Fruit fly (Drosophila melanogaster) whole organism, embryonic: ENCODE data around the gene CG12009.

Source experiments
- Adf1 ChIP-seq: fragments of 200-800 bp; sonication (Bioruptor generic); IDR thresholded peaks from 2 replicates; pipeline ENCODE4 v1.3.6; 2022; ENCODE audit warnings: missing biosample characterization, missing genetic modification characterization
- Asciz ChIP-seq: fragments of 200-800 bp; sonication (Bioruptor generic); optimal IDR thresholded peaks from 2 replicates; lab custom pipeline; 2017; ENCODE audit warnings: missing biosample characterization, mild to moderate bottlenecking, missing genetic modification characterization, missing genetic modification reagents
- BEAF-32 ChIP-seq: fragments of 200-800 bp; sonication (Bioruptor generic); optimal IDR thresholded peaks from 3 replicates; lab custom pipeline; 2017; ENCODE audit warnings: missing biosample characterization, missing genetic modification characterization, mild to moderate bottlenecking, moderate library complexity, missing genetic modification reagents
- CG11456 ChIP-seq: fragments of 200-800 bp; sonication (Bioruptor generic); IDR thresholded peaks from 3 replicates; pipeline ENCODE4 v1.3.6; 2022; ENCODE audit warnings: missing biosample characterization, missing genetic modification characterization
- CG12219 ChIP-seq: fragments of 200-800 bp; sonication (Bioruptor generic); optimal IDR thresholded peaks from 3 replicates; lab custom pipeline; 2018; ENCODE audit warnings: missing biosample characterization, mild to moderate bottlenecking, missing genetic modification characterization
- CG12942 ChIP-seq: fragments of 200-800 bp; sonication (Bioruptor generic); optimal IDR thresholded peaks from 3 replicates; lab custom pipeline; 2016; ENCODE audit warnings: missing biosample characterization, missing genetic modification characterization
- CG13624 ChIP-seq: fragments of 200-800 bp; sonication (Bioruptor generic); optimal IDR thresholded peaks from 2 replicates; lab custom pipeline; 2016; ENCODE audit warnings: missing biosample characterization, missing genetic modification characterization
- CG15601 ChIP-seq: fragments of 200-800 bp; sonication (Bioruptor generic); optimal IDR thresholded peaks from 3 replicates; lab custom pipeline; 2019; ENCODE audit warnings: missing biosample characterization, mild to moderate bottlenecking, missing genetic modification characterization, moderate library complexity
- CG17385 ChIP-seq: fragments of 200-800 bp; sonication (Bioruptor generic); optimal IDR thresholded peaks from 3 replicates; lab custom pipeline; 2018; ENCODE audit warnings: missing biosample characterization, mild to moderate bottlenecking, missing genetic modification characterization
- CG17829 ChIP-seq: fragments of 200-800 bp; optimal IDR thresholded peaks from 2 replicates; lab custom pipeline; 2019; ENCODE audit warnings: missing biosample characterization, mild to moderate bottlenecking, missing genetic modification characterization, moderate library complexity
- CG1792 ChIP-seq: fragments of 200-800 bp; sonication (Bioruptor generic); optimal IDR thresholded peaks from 2 replicates; lab custom pipeline; 2016; ENCODE audit warnings: missing biosample characterization, missing genetic modification characterization
- CG18262 ChIP-seq: fragments of 200-800 bp; optimal IDR thresholded peaks from 3 replicates; lab custom pipeline; 2019; ENCODE audit warnings: missing biosample characterization, mild to moderate bottlenecking, missing genetic modification characterization, moderate library complexity
- CG30403 ChIP-seq: fragments of 200-800 bp; sonication (Bioruptor generic); optimal IDR thresholded peaks from 3 replicates; lab custom pipeline; 2016; ENCODE audit warnings: missing biosample characterization, missing genetic modification characterization
- CG31441 ChIP-seq: fragments of 200-800 bp; sonication (Bioruptor generic); IDR thresholded peaks from 2 replicates; pipeline ENCODE4 v1.3.6; 2022; ENCODE audit warnings: missing biosample characterization, missing genetic modification characterization
- CG34224 ChIP-seq: fragments of 200-800 bp; sonication (Bioruptor generic); IDR thresholded peaks from 3 replicates; pipeline ENCODE4 v1.3.6; 2022; ENCODE audit warnings: missing biosample characterization, missing genetic modification characterization; ENCODE audit not compliant: partially characterized antibody
- CG3838 ChIP-seq: fragments of 200-800 bp; sonication (Bioruptor generic); optimal IDR thresholded peaks from 3 replicates; lab custom pipeline; 2016; ENCODE audit warnings: missing biosample characterization, missing genetic modification characterization
- CG3847 ChIP-seq: fragments of 200-800 bp; sonication (Bioruptor generic); IDR thresholded peaks from 2 replicates; pipeline ENCODE4 v1.3.6; 2022; ENCODE audit warnings: missing biosample characterization, missing genetic modification characterization
- CG4360 ChIP-seq: fragments of 200-800 bp; sonication (Bioruptor generic); IDR thresholded peaks from 2 replicates; pipeline ENCODE4 v1.3.6; 2022; ENCODE audit warnings: missing biosample characterization, missing genetic modification characterization
- CG6765 ChIP-seq: fragments of 200-800 bp; sonication (Bioruptor generic); optimal IDR thresholded peaks from 3 replicates; lab custom pipeline; 2017; ENCODE audit warnings: missing biosample characterization, mild to moderate bottlenecking, missing genetic modification characterization
- CG8359 ChIP-seq: fragments of 200-800 bp; sonication (Bioruptor generic); optimal IDR thresholded peaks from 2 replicates; lab custom pipeline; 2017; ENCODE audit warnings: missing biosample characterization, mild to moderate bottlenecking, missing genetic modification characterization, borderline replicate concordance
- CG8478 ChIP-seq: fragments of >200 bp; optimal IDR thresholded peaks from 2 replicates; lab custom pipeline; 2018
- CG9437 ChIP-seq: fragments of 200-800 bp; sonication (Bioruptor generic); optimal IDR thresholded peaks from 2 replicates; lab custom pipeline; 2018; ENCODE audit warnings: missing biosample characterization, mild to moderate bottlenecking, missing genetic modification characterization
- CG9817 ChIP-seq: fragments of 200-800 bp; sonication (Bioruptor generic); optimal IDR thresholded peaks from 2 replicates; lab custom pipeline; 2018; ENCODE audit warnings: missing biosample characterization, mild to moderate bottlenecking, missing genetic modification characterization, moderate library complexity
- CTCF ChIP-seq: fragments of 200-800 bp; sonication (Bioruptor generic); optimal IDR thresholded peaks from 2 replicates; lab custom pipeline; 2017; ENCODE audit warnings: missing biosample characterization, mild to moderate bottlenecking, missing genetic modification characterization, moderate library complexity
- Dbx ChIP-seq: fragments of 200-800 bp; sonication (Bioruptor generic); IDR thresholded peaks from 3 replicates; pipeline ENCODE4 v1.3.6; 2022; ENCODE audit warnings: missing biosample characterization, missing genetic modification characterization
- Dref ChIP-seq: fragments of 200-800 bp; sonication (Bioruptor generic); IDR thresholded peaks from 2 replicates; pipeline ENCODE4 v1.3.6; 2022; ENCODE audit warnings: missing biosample characterization, missing genetic modification characterization
- Ets97D ChIP-seq: fragments of 200-800 bp; sonication (Bioruptor generic); optimal IDR thresholded peaks from 3 replicates; lab custom pipeline; 2016; ENCODE audit warnings: missing biosample characterization, missing genetic modification characterization
- Fer3 ChIP-seq: fragments of 200-800 bp; sonication (Bioruptor generic); optimal IDR thresholded peaks from 2 replicates; lab custom pipeline; 2018; ENCODE audit warnings: missing biosample characterization, mild to moderate bottlenecking, missing genetic modification characterization, moderate library complexity
- Hr39 ChIP-seq: fragments of >200 bp; optimal IDR thresholded peaks from 2 replicates; lab custom pipeline; 2017
- NFAT ChIP-seq: fragments of 200-800 bp; sonication (Bioruptor generic); IDR thresholded peaks from 2 replicates; pipeline ENCODE4 v1.3.6; 2022; ENCODE audit warnings: missing biosample characterization, missing genetic modification characterization
- Sry-β ChIP-seq: fragments of 200-800 bp; sonication (Bioruptor generic); optimal IDR thresholded peaks from 2 replicates; lab custom pipeline; 2018; ENCODE audit warnings: missing biosample characterization, mild to moderate bottlenecking, missing genetic modification characterization, moderate library complexity
- TFAM ChIP-seq: fragments of 200-800 bp; sonication (Bioruptor generic); optimal IDR thresholded peaks from 2 replicates; lab custom pipeline; 2017; ENCODE audit warnings: missing biosample characterization, missing genetic modification characterization, inconsistent platforms
- Vsx1 ChIP-seq: fragments of 200-800 bp; sonication (Bioruptor generic); optimal IDR thresholded peaks from 2 replicates; lab custom pipeline; 2017; ENCODE audit warnings: missing biosample characterization, mild to moderate bottlenecking, missing genetic modification characterization, missing genetic modification reagents
- az2 ChIP-seq: fragments of 200-800 bp; sonication (Bioruptor generic); optimal IDR thresholded peaks from 3 replicates; lab custom pipeline; 2016; ENCODE audit warnings: missing biosample characterization, missing genetic modification characterization
- bsh ChIP-seq, 2 experiments: fragments of 200-800 bp; sonication (Bioruptor generic); optimal IDR thresholded peaks; 2 replicates each; lab custom pipeline; 2017 to 2018; ENCODE audit warnings: mild to moderate bottlenecking in 2 of 2, missing biosample characterization in 2 of 2, missing genetic modification characterization in 2 of 2, moderate library complexity in 1 of 2
- btn ChIP-seq: fragments of 200-800 bp; sonication (Bioruptor generic); optimal IDR thresholded peaks from 2 replicates; lab custom pipeline; 2016; ENCODE audit warnings: missing biosample characterization, missing genetic modification characterization
- chm ChIP-seq: fragments of 200-800 bp; sonication (Bioruptor generic); IDR thresholded peaks from 2 replicates; pipeline ENCODE4 v1.3.6; 2022; ENCODE audit warnings: missing biosample characterization, missing genetic modification characterization
- ci ChIP-seq: fragments of 200-800 bp; sonication (Bioruptor generic); IDR thresholded peaks from 3 replicates; pipeline ENCODE4 v1.3.6; 2022; ENCODE audit warnings: missing biosample characterization, missing genetic modification characterization
- crc ChIP-seq: fragments of 200-800 bp; sonication (Bioruptor generic); optimal IDR thresholded peaks from 2 replicates; lab custom pipeline; 2016; ENCODE audit warnings: missing biosample characterization, missing genetic modification characterization
- gce ChIP-seq: fragments of 200-800 bp; sonication (Bioruptor generic); IDR thresholded peaks from 3 replicates; pipeline ENCODE4 v1.3.6; 2022; ENCODE audit warnings: missing biosample characterization, missing genetic modification characterization
- gcm2 ChIP-seq: fragments of 200-800 bp; sonication (Bioruptor generic); optimal IDR thresholded peaks from 2 replicates; lab custom pipeline; 2016; ENCODE audit warnings: missing biosample characterization, missing genetic modification characterization
- grau ChIP-seq: fragments of 200-800 bp; optimal IDR thresholded peaks from 3 replicates; lab custom pipeline; 2019; ENCODE audit warnings: missing biosample characterization, mild to moderate bottlenecking, missing genetic modification characterization, moderate library complexity
- insv ChIP-seq, 2 experiments: fragments of 200-800 bp; sonication (Bioruptor generic); optimal IDR thresholded peaks; 3 replicates each; lab custom pipeline; 2016 to 2018; ENCODE audit warnings: missing biosample characterization in 2 of 2, missing genetic modification characterization in 2 of 2
- klu ChIP-seq: fragments of 200-800 bp; sonication (Bioruptor generic); IDR thresholded peaks from 2 replicates; pipeline ENCODE4 v1.3.6; 2022; ENCODE audit warnings: missing biosample characterization, missing genetic modification characterization
- kni ChIP-seq: fragments of 200-800 bp; sonication (Bioruptor generic); optimal IDR thresholded peaks from 3 replicates; lab custom pipeline; 2017; ENCODE audit warnings: mild to moderate bottlenecking, missing biosample characterization, missing genetic modification reagents, missing genetic modification characterization
- lilli ChIP-seq: fragments of 200-800 bp; sonication (Bioruptor generic); optimal IDR thresholded peaks from 3 replicates; lab custom pipeline; 2016; ENCODE audit warnings: missing biosample characterization, missing genetic modification characterization
- maf-S ChIP-seq: fragments of 200-800 bp; sonication (Bioruptor generic); optimal IDR thresholded peaks from 2 replicates; lab custom pipeline; 2016; ENCODE audit warnings: missing biosample characterization, missing genetic modification characterization
- row ChIP-seq: fragments of 200-800 bp; sonication (Bioruptor generic); IDR thresholded peaks from 3 replicates; pipeline ENCODE4 v1.3.6; 2022; ENCODE audit warnings: missing biosample characterization, missing genetic modification characterization
- shn ChIP-seq: fragments of 200-800 bp; sonication (Bioruptor generic); optimal IDR thresholded peaks from 3 replicates; lab custom pipeline; 2016; ENCODE audit warnings: missing biosample characterization, missing genetic modification characterization
- slp2 ChIP-seq: fragments of 200-800 bp; sonication (Bioruptor generic); optimal IDR thresholded peaks from 2 replicates; lab custom pipeline; 2016; ENCODE audit warnings: missing biosample characterization, missing genetic modification characterization
- trh ChIP-seq: fragments of 200-800 bp; sonication (Bioruptor generic); optimal IDR thresholded peaks from 2 replicates; lab custom pipeline; 2016; ENCODE audit warnings: missing biosample characterization, missing genetic modification characterization
- twi ChIP-seq: fragments of 200-800 bp; optimal IDR thresholded peaks from 2 replicates; lab custom pipeline; 2019; ENCODE audit warnings: missing biosample characterization, mild to moderate bottlenecking, missing genetic modification characterization, moderate library complexity
- zen ChIP-seq: fragments of 200-800 bp; sonication (Bioruptor generic); optimal IDR thresholded peaks from 3 replicates; lab custom pipeline; 2018; ENCODE audit warnings: missing biosample characterization, mild to moderate bottlenecking, missing genetic modification characterization, moderate library complexity

CG12009 gene

dm6 chr3L:3300345-3300744 lies 9.1 kb downstream of the CG12009 start (continued):
- TF ChIP-seq az2 (GFP tag; lab: Kevin White, UChicago) (peak; percentile 44), CG12942 (GFP tag; lab: Kevin White, UChicago) (peak; percentile 22), shn (GFP tag; lab: Kevin White, UChicago) (peak; percentile 7), CTCF (GFP tag; lab: Kevin White, UChicago) (no peak), CG18262 (tag; lab: Kevin White, UChicago) (peak; percentile 66), CG8478 (no peak), crc (GFP tag; lab: Kevin White, UChicago) (peak; percentile 12), insv (GFP tag; optimal IDR thresholded peaks at IDR 0.05; lab: Kevin White, UChicago) (no peak), Vsx1 (peak; percentile 23), kni (peak; percentile 11), Sry-β (no peak), TFAM (GFP tag; lab: Kevin White, UChicago) (no peak), chm (GFP tag; lab: Robert Waterston, UW) (peak; percentile 75; the same call in 1 of the 2 replicates), Dref (GFP tag; lab: Robert Waterston, UW) (no peak), CG12219 (peak; percentile 38), CG6765 (GFP tag; lab: Kevin White, UChicago) (no peak), CG9817 (tag; lab: Kevin White, UChicago) (peak; percentile 24), Dbx (GFP tag; lab: Robert Waterston, UW) (no peak), CG13624 (GFP tag; lab: Kevin White, UChicago) (peak; percentile 35), CG15601 (tag; lab: Kevin White, UChicago) (peak; percentile 29), CG34224 (no peak), trh (GFP tag; lab: Kevin White, UChicago) (peak; percentile 3), bsh (GFP tag; optimal IDR thresholded peaks at IDR 0.05; lab: Kevin White, UChicago) (peak in 1 of 2 experiments; percentile 66), CG9437 (peak; percentile 37), maf-S (GFP tag; lab: Kevin White, UChicago) (no peak), lilli (GFP tag; lab: Kevin White, UChicago) (no peak), CG17829 (tag; lab: Kevin White, UChicago) (peak; percentile 41), CG3847 (GFP tag; lab: Robert Waterston, UW) (peak; percentile 50), Adf1 (GFP tag; lab: Robert Waterston, UW) (no peak), Ets97D (no peak), btn (GFP tag; lab: Kevin White, UChicago) (peak; percentile 63), gcm2 (no peak), row (GFP tag; lab: Robert Waterston, UW) (peak; percentile 73), CG8359 (peak; percentile 18), Hr39 (no peak), Asciz (GFP tag; lab: Kevin White, UChicago) (peak; percentile 67), BEAF-32 (GFP tag; lab: Kevin White, UChicago) (no peak), CG1792 (GFP tag; lab: Kevin White, UChicago) (peak; percentile 6), CG30403 (GFP tag; lab: Kevin White, UChicago) (peak; percentile 55), CG11456 (GFP tag; lab: Robert Waterston, UW) (peak; percentile 63; the same call in 1 of the 3 replicates), gce (GFP tag; lab: Robert Waterston, UW) (0 out of 3 replicates have a peak, but pooled peaks have one; percentile 22), CG4360 (GFP tag; lab: Robert Waterston, UW) (peak; percentile 20; the same call in 1 of the 2 replicates), grau (tag; lab: Kevin White, UChicago) (peak; percentile 51), NFAT (GFP tag; lab: Robert Waterston, UW) (no peak), CG3838 (no peak), CG31441 (peak; percentile 81), Fer3 (tag; lab: Kevin White, UChicago) (peak; percentile 64), CG17385 (GFP tag; lab: Kevin White, UChicago) (peak; percentile 54), ci (GFP tag; lab: Robert Waterston, UW) (peak; percentile 81), klu (no peak), twi (no peak), slp2 (GFP tag; lab: Kevin White, UChicago) (peak; percentile 66), zen (tag; lab: Kevin White, UChicago) (peak; percentile 10)
